Worm (Caenorhabditis elegans) whole organism, mixed stage, embryonic: ENCODE data around the gene chil-3.

Experiments used
- M03D4.4 ChIP-seq: sonication (generic microtip); optimal IDR thresholded peaks from 2 replicates; lab custom pipeline; 2017; ENCODE audit warnings: mild to moderate bottlenecking, missing genetic modification characterization, missing compliant biosample characterization
- bed-3 ChIP-seq: fragments of 200-800 bp; sonication (Bioruptor generic); optimal IDR thresholded peaks from 3 replicates; lab custom pipeline; 2018; ENCODE audit warnings: mild to moderate bottlenecking, missing genetic modification characterization, moderate library complexity, missing compliant biosample characterization
- blmp-1 ChIP-seq: fragments of 150-350 bp; optimal IDR thresholded peaks from 2 replicates; lab custom pipeline; 2014; ENCODE audit warnings: missing biosample characterization, missing genetic modification characterization
- ceh-39 ChIP-seq: fragments of 150-350 bp; optimal IDR thresholded peaks from 2 replicates; lab custom pipeline; 2014; ENCODE audit warnings: missing biosample characterization, missing genetic modification characterization
- ceh-43 ChIP-seq: fragments of 200-800 bp; sonication (Bioruptor generic); optimal IDR thresholded peaks from 2 replicates; lab custom pipeline; 2018; ENCODE audit warnings: mild to moderate bottlenecking, missing genetic modification characterization, moderate library complexity, missing compliant biosample characterization
- ceh-83 ChIP-seq: fragments of 200-800 bp; sonication (Bioruptor generic); optimal IDR thresholded peaks from 2 replicates; lab custom pipeline; 2018; ENCODE audit warnings: mild to moderate bottlenecking, missing genetic modification characterization, missing compliant biosample characterization
- ces-1 ChIP-seq: fragments of 150-350 bp; optimal IDR thresholded peaks from 2 replicates; lab custom pipeline; 2014; ENCODE audit warnings: missing biosample characterization, missing genetic modification reagents, missing genetic modification characterization
- cnd-1 ChIP-seq: fragments of 200-800 bp; sonication (Bioruptor generic); optimal IDR thresholded peaks from 2 replicates; lab custom pipeline; 2018; ENCODE audit warnings: mild to moderate bottlenecking, missing genetic modification characterization, missing compliant biosample characterization
- drap-1 ChIP-seq: fragments of 200-800 bp; sonication (Bioruptor generic); optimal IDR thresholded peaks from 3 replicates; lab custom pipeline; 2018; ENCODE audit warnings: mild to moderate bottlenecking, missing genetic modification characterization, missing compliant biosample characterization
- elt-1 ChIP-seq: sonication (generic microtip); optimal IDR thresholded peaks from 2 replicates; lab custom pipeline; 2017; ENCODE audit warnings: missing genetic modification characterization, mild to moderate bottlenecking, missing compliant biosample characterization, antibody characterized with exemption, moderate library complexity, borderline replicate concordance; ENCODE audit not compliant: insufficient read depth
- elt-3 ChIP-seq: fragments of 150-350 bp; optimal IDR thresholded peaks from 2 replicates; lab custom pipeline; 2014; ENCODE audit warnings: missing biosample characterization, missing genetic modification characterization
- flh-1 ChIP-seq: fragments of 200-800 bp; sonication (Bioruptor generic); optimal IDR thresholded peaks from 2 replicates; lab custom pipeline; 2018; ENCODE audit warnings: mild to moderate bottlenecking, missing genetic modification characterization, moderate library complexity, missing compliant biosample characterization
- ham-2 ChIP-seq: fragments of 200-800 bp; sonication (Bioruptor generic); optimal IDR thresholded peaks from 2 replicates; lab custom pipeline; 2018; ENCODE audit warnings: mild to moderate bottlenecking, missing genetic modification characterization, missing compliant biosample characterization
- hlh-1 ChIP-seq: fragments of 150-350 bp; optimal IDR thresholded peaks from 2 replicates; lab custom pipeline; 2014; ENCODE audit warnings: missing biosample characterization, missing genetic modification reagents, missing genetic modification characterization
- lin-13 ChIP-seq: fragments of 150-350 bp; optimal IDR thresholded peaks from 2 replicates; lab custom pipeline; 2014; ENCODE audit warnings: missing biosample characterization, missing genetic modification characterization
- lin-32 ChIP-seq: fragments of 200-800 bp; sonication (Bioruptor generic); optimal IDR thresholded peaks from 2 replicates; lab custom pipeline; 2018; ENCODE audit warnings: mild to moderate bottlenecking, missing genetic modification characterization, missing compliant biosample characterization
- mab-5 ChIP-seq: fragments of 150-350 bp; optimal IDR thresholded peaks from 2 replicates; lab custom pipeline; 2014; ENCODE audit warnings: missing biosample characterization, missing genetic modification characterization
- mep-1 ChIP-seq: fragments of 150-350 bp; optimal IDR thresholded peaks from 2 replicates; lab custom pipeline; 2017; ENCODE audit warnings: missing biosample characterization, missing genetic modification reagents, missing genetic modification characterization, inconsistent platforms
- mls-2 ChIP-seq: sonication (generic microtip); optimal IDR thresholded peaks from 2 replicates; lab custom pipeline; 2016; ENCODE audit warnings: mild to moderate bottlenecking, missing genetic modification characterization, moderate library complexity, missing compliant biosample characterization
- nhr-2 ChIP-seq: fragments of 150-350 bp; optimal IDR thresholded peaks from 2 replicates; lab custom pipeline; 2014; ENCODE audit warnings: missing biosample characterization, missing genetic modification characterization
- nhr-28 ChIP-seq: fragments of 150-350 bp; optimal IDR thresholded peaks from 2 replicates; lab custom pipeline; 2014; ENCODE audit warnings: missing biosample characterization, missing genetic modification characterization
- nhr-76 ChIP-seq: sonication (generic microtip); optimal IDR thresholded peaks from 2 replicates; lab custom pipeline; 2017; ENCODE audit warnings: missing biosample characterization, missing genetic modification characterization
- pha-4 ChIP-seq: fragments of 150-350 bp; optimal IDR thresholded peaks from 2 replicates; lab custom pipeline; 2018; ENCODE audit warnings: missing biosample characterization, missing genetic modification reagents, missing genetic modification characterization
- sem-2 ChIP-seq: fragments of 200-800 bp; sonication (Bioruptor generic); optimal IDR thresholded peaks from 2 replicates; lab custom pipeline; 2018; ENCODE audit warnings: mild to moderate bottlenecking, missing genetic modification characterization, missing compliant biosample characterization
- snpc-4 ChIP-seq: fragments of 150-350 bp; optimal IDR thresholded peaks from 2 replicates; lab custom pipeline; 2014; ENCODE audit warnings: missing biosample characterization, missing genetic modification characterization
- tbx-8 ChIP-seq: fragments of 200-800 bp; sonication (Bioruptor generic); optimal IDR thresholded peaks from 2 replicates; lab custom pipeline; 2018; ENCODE audit warnings: mild to moderate bottlenecking, missing genetic modification characterization, moderate library complexity, missing compliant biosample characterization
- unc-39 ChIP-seq: fragments of 150-350 bp; optimal IDR thresholded peaks from 2 replicates; lab custom pipeline; 2014; ENCODE audit warnings: missing biosample characterization, missing genetic modification characterization
- unc-62 ChIP-seq: fragments of 150-350 bp; optimal IDR thresholded peaks from 2 replicates; lab custom pipeline; 2014; ENCODE audit warnings: missing biosample characterization, missing genetic modification reagents, missing genetic modification characterization
- ztf-11 ChIP-seq: fragments of 150-350 bp; optimal IDR thresholded peaks from 2 replicates; lab custom pipeline; 2014; ENCODE audit warnings: missing biosample characterization, missing genetic modification characterization

chil-3 gene

DNA sequence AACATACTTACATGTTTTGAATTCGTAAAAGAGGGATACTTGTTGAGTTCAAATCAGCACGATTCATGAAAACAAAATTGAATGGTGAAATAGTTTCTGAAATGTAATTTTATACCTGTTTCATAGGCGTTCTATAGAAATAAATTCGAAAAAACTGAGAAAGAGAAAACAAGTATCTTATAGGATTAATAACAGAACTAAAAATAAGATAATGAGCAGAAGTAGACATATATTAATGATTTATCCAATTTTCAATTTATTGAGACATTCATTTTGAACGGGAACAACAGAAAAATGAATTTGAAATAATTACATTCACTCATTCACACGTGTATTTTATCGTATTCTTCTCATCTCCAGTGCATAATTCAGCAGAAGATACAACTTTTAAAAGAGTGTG lies 3.5 kb downstream of the chil-3 start, which contains the start of gene chil-6:
Gene chil-6, minus strand, starts transcription at position 101 of the 400 bp plus-strand sequence.
- TF ChIP-seq unc-62 (GFP tag; lab: Kevin White, UChicago): no peak

DNA sequence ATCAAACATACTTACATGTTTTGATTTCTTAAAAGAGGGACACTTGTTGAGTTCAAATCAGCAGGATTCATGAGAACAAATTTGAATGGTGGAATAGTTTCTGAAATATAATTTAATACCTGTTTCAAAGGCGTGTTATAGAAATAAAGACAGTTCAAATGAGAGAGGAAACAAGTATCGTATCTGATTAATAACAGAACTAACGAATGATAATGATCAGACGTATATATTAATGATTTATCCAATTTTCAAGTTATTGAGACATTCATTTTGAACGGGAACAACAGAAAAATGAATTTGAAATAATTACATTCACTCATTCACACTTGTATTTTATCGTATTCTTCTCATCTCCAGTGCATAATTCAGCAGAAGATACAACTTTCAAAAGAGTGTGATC lies 5.7 kb downstream of the chil-3 start, which contains the start of gene chil-4:
Gene chil-4, minus strand, starts transcription at position 101 of the 400 bp plus-strand sequence.
- TF ChIP-seq snpc-4 (tag; lab: Kevin White, UChicago): no peak
- TF ChIP-seq flh-1: no peak
- TF ChIP-seq mep-1 (tag; lab: Kevin White, UChicago): no peak
- TF ChIP-seq nhr-2 (tag; lab: Kevin White, UChicago): no peak
- TF ChIP-seq nhr-76: no peak
- no peak for TF ChIP-seq ceh-39 (tag; lab: Kevin White, UChicago)
- no peak for TF ChIP-seq mab-5 (tag; lab: Kevin White, UChicago)
- no peak for TF ChIP-seq bed-3 (GFP tag; lab: Kevin White, UChicago)
- no peak for TF ChIP-seq mls-2
- no peak for TF ChIP-seq nhr-28
- TF ChIP-seq lin-13 (tag; lab: Kevin White, UChicago): no peak

DNA sequence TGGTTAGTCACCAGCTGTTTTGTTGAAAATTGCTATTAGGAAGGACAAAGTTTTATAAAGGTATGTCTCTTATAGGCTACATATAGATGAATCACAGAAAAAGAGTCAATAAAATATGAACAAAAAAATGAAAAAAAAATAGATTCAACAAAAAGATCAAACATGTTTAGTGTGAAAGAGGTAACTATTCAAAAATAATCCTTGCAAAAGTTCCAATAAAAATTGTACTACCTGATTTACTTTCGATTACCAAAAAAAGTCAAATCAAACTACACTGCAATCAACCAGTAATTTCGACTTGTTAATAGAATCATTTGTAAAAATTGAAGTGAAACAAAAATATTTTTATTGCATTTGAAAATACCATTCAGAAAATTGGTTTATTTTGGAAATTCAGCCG lies 10.3 kb downstream of the chil-3 start, which contains the start of gene ZK938.10:
Gene ZK938.10, minus strand, starts transcription at position 101 of the 400 bp plus-strand sequence.
- TF ChIP-seq ces-1 (GFP tag; lab: Kevin White, UChicago): no peak
- TF ChIP-seq ztf-11 (tag; lab: Kevin White, UChicago): no peak
- TF ChIP-seq cnd-1 (tag; lab: Kevin White, UChicago): no peak
- TF ChIP-seq elt-3 (tag; lab: Kevin White, UChicago): no peak
- TF ChIP-seq ceh-83 (GFP tag; lab: Kevin White, UChicago): no peak
- TF ChIP-seq snpc-4 (tag; lab: Kevin White, UChicago): no peak
- no peak for TF ChIP-seq sem-2 (GFP tag; lab: Kevin White, UChicago)
- TF ChIP-seq drap-1: no peak
- TF ChIP-seq nhr-28: no peak
- no peak for TF ChIP-seq mls-2

DNA sequence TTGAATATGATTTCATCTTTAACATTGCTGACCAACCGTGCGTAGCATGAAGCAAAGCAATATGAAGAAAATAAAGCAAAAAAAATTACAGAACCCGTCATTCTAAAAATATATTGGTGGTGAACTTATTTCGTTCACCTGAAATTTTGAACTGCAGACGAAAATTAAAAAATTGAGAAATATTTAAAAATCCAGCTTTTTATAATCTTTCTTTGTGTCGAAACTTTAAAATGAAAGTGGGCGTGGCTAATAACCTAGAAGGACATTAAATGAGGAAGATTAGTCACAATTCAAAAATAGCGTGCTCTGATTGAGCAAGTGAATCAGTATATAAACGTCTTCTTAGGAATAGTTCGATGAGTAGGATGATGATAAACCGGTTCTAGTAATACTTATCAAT lies 11.8 kb downstream of the chil-3 start, which contains the start of gene old-2:
Gene old-2, minus strand, starts transcription at position 101 of the 400 bp plus-strand sequence.
- TF ChIP-seq nhr-76 (no peak), ceh-43 (no peak), bed-3 (GFP tag; lab: Kevin White, UChicago) (no peak), drap-1 (no peak), ham-2 (GFP tag; lab: Kevin White, UChicago) (no peak), lin-32 (no peak)

DNA sequence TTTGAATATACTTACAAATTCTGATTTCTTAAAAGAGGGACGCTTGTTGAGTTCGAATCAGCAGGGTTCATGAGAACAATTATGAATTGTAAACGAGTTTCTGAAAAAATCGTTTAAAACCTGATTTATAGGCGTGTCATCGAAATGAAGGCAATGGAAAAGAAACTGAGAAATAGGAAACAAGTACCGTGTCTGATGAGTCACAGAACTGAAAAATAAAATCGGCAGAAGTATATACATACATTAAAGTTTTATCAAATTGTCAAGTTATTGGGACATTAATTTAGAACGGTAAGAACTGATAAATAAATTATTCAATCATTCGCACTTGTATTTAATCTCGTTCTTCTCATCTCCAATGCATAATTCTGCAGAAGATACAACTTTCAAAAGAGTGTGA lies 16.1 kb downstream of the chil-3 start, which contains the start of gene chil-9:
Gene chil-9, minus strand, starts transcription at position 101 of the 400 bp plus-strand sequence.
- TF ChIP-seq blmp-1 (tag; lab: Kevin White, UChicago) (no peak), lin-13 (tag; lab: Kevin White, UChicago) (no peak), cnd-1 (tag; lab: Kevin White, UChicago) (no peak), mep-1 (tag; lab: Kevin White, UChicago) (no peak), mls-2 (no peak), M03D4.4 (no peak), lin-32 (no peak), pha-4 (no peak), elt-3 (tag; lab: Kevin White, UChicago) (no peak), snpc-4 (tag; lab: Kevin White, UChicago) (no peak), ces-1 (GFP tag; lab: Kevin White, UChicago) (no peak), hlh-1 (tag; lab: Kevin White, UChicago) (no peak), tbx-8 (no peak), nhr-76 (no peak)

DNA sequence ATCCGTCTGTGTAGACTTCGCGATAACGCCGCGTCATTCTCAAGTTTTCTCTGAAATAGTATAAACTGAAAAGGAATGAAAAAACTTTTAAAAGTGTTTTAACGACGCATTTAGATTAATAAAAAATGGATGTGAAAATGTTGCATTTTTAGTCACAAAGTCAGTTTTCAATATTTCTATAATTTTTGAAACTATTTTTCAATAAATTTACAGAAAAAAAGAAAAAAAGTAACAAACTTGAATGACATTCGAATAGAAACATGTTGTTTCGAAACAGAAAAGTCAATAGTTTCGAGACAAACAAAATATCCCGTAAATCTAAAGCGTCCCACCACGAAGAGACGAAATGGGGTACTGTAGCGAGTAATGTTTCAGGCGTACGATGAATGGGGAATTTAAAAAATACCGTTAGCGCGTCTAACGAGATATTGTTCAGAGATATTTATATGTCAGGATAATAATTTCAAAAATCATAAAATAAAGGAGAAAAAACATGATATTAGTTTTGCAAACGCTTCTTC lies 19.2 kb downstream of the chil-3 start, which contains the start of gene rnh-1.2:
Gene rnh-1.2, minus strand, starts transcription at position 51 of the 521 bp plus-strand sequence.
- TF ChIP-seq unc-39 (no peak), ztf-11 (tag; lab: Kevin White, UChicago) (no peak), mab-5 (tag; lab: Kevin White, UChicago) (no peak)
- TF ChIP-seq, all 35 proteins: peak for 0

DNA sequence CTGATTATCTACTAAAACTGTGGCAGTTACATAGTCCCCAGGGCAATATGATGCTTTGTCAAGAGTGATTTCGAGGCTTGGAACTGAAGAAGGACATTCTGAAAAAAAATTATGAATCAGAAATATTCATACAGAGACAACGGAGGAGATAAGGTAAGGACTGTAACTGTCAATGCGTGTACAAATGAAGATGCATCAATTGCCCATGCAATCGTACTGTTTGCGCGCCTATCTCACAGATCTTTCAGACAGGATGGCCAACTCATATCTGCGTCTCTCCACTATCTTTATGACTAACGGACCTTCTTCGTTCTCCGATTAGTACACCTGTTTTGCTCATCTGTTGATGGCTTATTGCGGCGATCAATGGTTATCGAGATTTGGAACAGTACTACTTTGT lies 21.0 kb downstream of the chil-3 start, which contains the start of gene ZK938.11:
Gene ZK938.11, minus strand, starts transcription at position 101 of the 400 bp plus-strand sequence.
- TF ChIP-seq elt-1 (peak; percentile 87), bed-3 (GFP tag; lab: Kevin White, UChicago) (no peak)
